Worm (Caenorhabditis elegans): ENCODE measurements around the gene C47E8.3.

- peak; percentile 77 for TF ChIP-seq W03F9.2 (tag; optimal IDR thresholded peaks at IDR 0.05)
- TF ChIP-seq him-1 (tag; optimal IDR thresholded peaks at IDR 0.05) = peak; percentile 50
- TF ChIP-seq dao-5 (tag; optimal IDR thresholded peaks at IDR 0.05) = no peak
Observed at ce11 chrV:14696604-14697307, 16.6 kb downstream of the C47E8.3 start, which contains the start of gene unc-112.
